Worm (Caenorhabditis elegans) whole organism, L3 larva: ENCODE results near the gene C17G1.5.

Experiments used
- R02D3.7 ChIP-seq: fragments of 150-350 bp; optimal IDR thresholded peaks from 2 replicates; lab custom pipeline; 2014; ENCODE audit warnings: missing biosample characterization, missing genetic modification characterization
- ZK546.5 ChIP-seq: sonication (generic microtip); optimal IDR thresholded peaks from 2 replicates; lab custom pipeline; 2017; ENCODE audit warnings: missing biosample characterization, missing genetic modification characterization
- aly-2 ChIP-seq: fragments of 150-350 bp; optimal IDR thresholded peaks from 2 replicates; lab custom pipeline; 2014; ENCODE audit warnings: missing biosample characterization, missing genetic modification characterization
- ceh-16 ChIP-seq: sonication (generic microtip); optimal IDR thresholded peaks from 2 replicates; lab custom pipeline; 2017; ENCODE audit warnings: missing biosample characterization, missing genetic modification characterization
- ceh-28 ChIP-seq: fragments of 150-350 bp; optimal IDR thresholded peaks from 2 replicates; lab custom pipeline; 2014; ENCODE audit warnings: missing biosample characterization, missing genetic modification reagents, missing genetic modification characterization
- ceh-82 ChIP-seq: fragments of 150-350 bp; optimal IDR thresholded peaks from 2 replicates; lab custom pipeline; 2014; ENCODE audit warnings: missing biosample characterization, missing genetic modification characterization
- ceh-9 ChIP-seq: sonication (generic microtip); optimal IDR thresholded peaks from 2 replicates; lab custom pipeline; 2018; ENCODE audit warnings: missing biosample characterization, missing genetic modification characterization
- egl-27 ChIP-seq: sonication (generic microtip); optimal IDR thresholded peaks from 4 replicates; lab custom pipeline; 2017; ENCODE audit warnings: missing biosample characterization, missing genetic modification reagents, missing genetic modification characterization
- egl-5 ChIP-seq: fragments of 150-350 bp; optimal IDR thresholded peaks from 2 replicates; lab custom pipeline; 2017; ENCODE audit warnings: missing biosample characterization, missing genetic modification reagents, missing genetic modification characterization, inconsistent platforms
- elt-1 ChIP-seq: fragments of 150-350 bp; optimal IDR thresholded peaks from 2 replicates; lab custom pipeline; 2014; ENCODE audit warnings: missing biosample characterization, missing genetic modification characterization
- elt-2 ChIP-seq: sonication (generic microtip); optimal IDR thresholded peaks from 2 replicates; lab custom pipeline; 2016; ENCODE audit warnings: missing genetic modification reagents, mild to moderate bottlenecking, missing genetic modification characterization, missing compliant biosample characterization
- elt-3 ChIP-seq, 3 experiments: fragments of 150-350 bp in 1 of 3; sonication (generic microtip) in 2 of 3; optimal IDR thresholded peaks; 2 replicates in 2 of 3; 4 replicates in 1 of 3; lab custom pipeline; 2014 to 2017; ENCODE audit warnings: missing biosample characterization in 3 of 3, missing genetic modification characterization in 3 of 3
- eor-1 ChIP-seq, 2 experiments: fragments of 150-350 bp; optimal IDR thresholded peaks; 2 replicates each; lab custom pipeline; 2014 to 2018; ENCODE audit warnings: missing biosample characterization in 2 of 2, missing genetic modification characterization in 2 of 2
- fkh-10 ChIP-seq: sonication (generic microtip); optimal IDR thresholded peaks from 2 replicates; lab custom pipeline; 2017; ENCODE audit warnings: missing biosample characterization, missing genetic modification reagents, missing genetic modification characterization
- fkh-2 ChIP-seq: fragments of 150-350 bp; optimal IDR thresholded peaks from 2 replicates; lab custom pipeline; 2014; ENCODE audit warnings: missing biosample characterization, missing genetic modification reagents, missing genetic modification characterization
- fos-1 ChIP-seq: fragments of 150-350 bp; optimal IDR thresholded peaks from 2 replicates; lab custom pipeline; 2014; ENCODE audit warnings: missing biosample characterization, missing genetic modification characterization
- hmg-11 ChIP-seq: sonication (generic microtip); optimal IDR thresholded peaks from 2 replicates; lab custom pipeline; 2016; ENCODE audit warnings: missing genetic modification characterization, missing compliant biosample characterization
- jun-1 ChIP-seq: fragments of 150-350 bp; optimal IDR thresholded peaks from 2 replicates; lab custom pipeline; 2014; ENCODE audit warnings: missing biosample characterization, missing genetic modification reagents, missing genetic modification characterization
- lin-15B ChIP-seq: fragments of 150-350 bp; optimal IDR thresholded peaks from 2 replicates; lab custom pipeline; 2014; ENCODE audit warnings: missing biosample characterization, missing genetic modification characterization
- lin-39 ChIP-seq: fragments of 150-350 bp; optimal IDR thresholded peaks from 2 replicates; lab custom pipeline; 2018; ENCODE audit warnings: missing biosample characterization, missing genetic modification reagents, missing genetic modification characterization
- lsy-12 ChIP-seq: sonication (generic microtip); optimal IDR thresholded peaks from 2 replicates; lab custom pipeline; 2016; ENCODE audit warnings: mild to moderate bottlenecking, missing genetic modification characterization, missing compliant biosample characterization
- mdl-1 ChIP-seq: fragments of 150-350 bp; optimal IDR thresholded peaks from 2 replicates; lab custom pipeline; 2014; ENCODE audit warnings: missing biosample characterization, missing genetic modification characterization
- mml-1 ChIP-seq: fragments of 150-350 bp; sonication (generic microtip); optimal IDR thresholded peaks from 3 replicates; lab custom pipeline; 2014; ENCODE audit warnings: missing biosample characterization, missing genetic modification characterization
- nfya-1 ChIP-seq: sonication (generic microtip); optimal IDR thresholded peaks from 2 replicates; lab custom pipeline; 2017; ENCODE audit warnings: missing genetic modification characterization, mild to moderate bottlenecking, missing compliant biosample characterization, antibody characterized with exemption, moderate library complexity; ENCODE audit not compliant: insufficient read depth
- nhr-11 ChIP-seq: fragments of 150-350 bp; optimal IDR thresholded peaks from 2 replicates; lab custom pipeline; 2014; ENCODE audit warnings: missing biosample characterization, missing genetic modification characterization
- nhr-12 ChIP-seq: fragments of 150-350 bp; optimal IDR thresholded peaks from 2 replicates; lab custom pipeline; 2014; ENCODE audit warnings: missing biosample characterization, missing genetic modification characterization
- nhr-23 ChIP-seq: fragments of 150-350 bp; optimal IDR thresholded peaks from 2 replicates; lab custom pipeline; 2014; ENCODE audit warnings: missing biosample characterization, missing genetic modification reagents, missing genetic modification characterization
- nhr-237 ChIP-seq: fragments of 150-350 bp; optimal IDR thresholded peaks from 2 replicates; lab custom pipeline; 2014; ENCODE audit warnings: missing biosample characterization, missing genetic modification characterization
- nhr-25 ChIP-seq: sonication (generic microtip); optimal IDR thresholded peaks from 2 replicates; lab custom pipeline; 2017; ENCODE audit warnings: missing biosample characterization, missing genetic modification characterization
- nhr-28 ChIP-seq: fragments of 150-350 bp; optimal IDR thresholded peaks from 2 replicates; lab custom pipeline; 2014; ENCODE audit warnings: missing biosample characterization, missing genetic modification characterization
- nhr-43 ChIP-seq: sonication (generic microtip); optimal IDR thresholded peaks from 2 replicates; lab custom pipeline; 2016; ENCODE audit warnings: mild to moderate bottlenecking, missing genetic modification characterization, missing compliant biosample characterization; ENCODE audit not compliant: poor library complexity, severe bottlenecking
- nhr-67 ChIP-seq: fragments of 150-350 bp; optimal IDR thresholded peaks from 2 replicates; lab custom pipeline; 2014; ENCODE audit warnings: missing biosample characterization, missing genetic modification characterization
- nhr-76 ChIP-seq: fragments of 150-350 bp; sonication (generic microtip); optimal IDR thresholded peaks from 5 replicates; lab custom pipeline; 2014; ENCODE audit warnings: missing biosample characterization, missing genetic modification characterization
- nhr-77 ChIP-seq: fragments of 150-350 bp; optimal IDR thresholded peaks from 2 replicates; lab custom pipeline; 2014; ENCODE audit warnings: missing biosample characterization, missing genetic modification characterization
- pha-4 ChIP-seq: fragments of 150-350 bp; optimal IDR thresholded peaks from 2 replicates; lab custom pipeline; 2014; ENCODE audit warnings: missing biosample characterization, missing genetic modification reagents, missing genetic modification characterization
- pqm-1 ChIP-seq: fragments of 150-350 bp; optimal IDR thresholded peaks from 2 replicates; lab custom pipeline; 2017; ENCODE audit warnings: missing biosample characterization, missing genetic modification characterization, inconsistent platforms
- sea-2 ChIP-seq: fragments of 150-350 bp; sonication (generic microtip); optimal IDR thresholded peaks from 4 replicates; lab custom pipeline; 2014; ENCODE audit warnings: missing biosample characterization, missing genetic modification reagents, missing genetic modification characterization
- snpc-4 ChIP-seq: fragments of 150-350 bp; optimal IDR thresholded peaks from 2 replicates; lab custom pipeline; 2014; ENCODE audit warnings: missing biosample characterization, missing genetic modification characterization
- tbx-2 ChIP-seq: sonication (generic microtip); optimal IDR thresholded peaks from 2 replicates; lab custom pipeline; 2016; ENCODE audit warnings: mild to moderate bottlenecking, missing genetic modification characterization, missing compliant biosample characterization
- unc-39 ChIP-seq: sonication (generic microtip); optimal IDR thresholded peaks from 4 replicates; lab custom pipeline; 2017; ENCODE audit warnings: missing biosample characterization, missing genetic modification characterization
- unc-62 ChIP-seq: fragments of 150-350 bp; sonication (generic microtip); optimal IDR thresholded peaks from 4 replicates; lab custom pipeline; 2014; ENCODE audit warnings: missing biosample characterization, missing genetic modification reagents, missing genetic modification characterization
- zag-1 ChIP-seq: fragments of 150-350 bp; optimal IDR thresholded peaks from 2 replicates; lab custom pipeline; 2014; ENCODE audit warnings: missing biosample characterization, missing genetic modification characterization
- ztf-11 ChIP-seq: fragments of 150-350 bp; optimal IDR thresholded peaks from 2 replicates; lab custom pipeline; 2014; ENCODE audit warnings: missing biosample characterization, missing genetic modification characterization
- ztf-4 ChIP-seq: fragments of 150-350 bp; optimal IDR thresholded peaks from 2 replicates; lab custom pipeline; 2014; ENCODE audit warnings: missing biosample characterization, missing genetic modification characterization

The C17G1.5 gene

ce11 chrX:9954483-9955041 is 16.0 kb downstream of the C17G1.5 start, which contains the start of gene cysl-1:
cysl-1 (minus strand) TSS chrX:9954533.
- TF ChIP-seq nhr-11 (tag; lab: Kevin White, UChicago) = no peak
- TF ChIP-seq unc-39 = no peak
- no peak for TF ChIP-seq lin-39 (tag; lab: Kevin White, UChicago)
- TF ChIP-seq egl-5 = peak; percentile 50
- TF ChIP-seq, all 47 proteins: peak for 1

- TF ChIP-seq nhr-12 (no peak), fos-1 (tag; lab: Kevin White, UChicago) (no peak), pha-4 (tag; lab: Kevin White, UChicago) (no peak), zag-1 (tag; lab: Kevin White, UChicago) (no peak), fkh-10 (GFP tag; lab: Kevin White, UChicago) (no peak), snpc-4 (no peak), lsy-12 (no peak), elt-1 (tag; lab: Kevin White, UChicago) (no peak), ceh-9 (tag; lab: Kevin White, UChicago) (no peak), nhr-237 (tag; lab: Kevin White, UChicago) (no peak), nhr-77 (tag; lab: Kevin White, UChicago) (no peak)
These were observed 17.4 kb downstream of the C17G1.5 start for ce11 chrX:9956052-9956451.

- no peak for TF ChIP-seq fos-1 (tag; lab: Kevin White, UChicago)
- TF ChIP-seq ztf-11 (tag; lab: Kevin White, UChicago) = no peak
- no peak for TF ChIP-seq nhr-77 (tag; lab: Kevin White, UChicago)
- no peak for TF ChIP-seq mml-1
- no peak for TF ChIP-seq elt-3 (tag; optimal IDR thresholded peaks at IDR 0.05; lab: Kevin White, UChicago)
- TF ChIP-seq egl-5 = no peak
- TF ChIP-seq ZK546.5 (tag; lab: Kevin White, UChicago) = no peak
- no peak for TF ChIP-seq mdl-1
- TF ChIP-seq unc-62 = no peak
These were observed 18.8 kb downstream of the C17G1.5 start for ce11 chrX:9957449-9957848.

DNA sequence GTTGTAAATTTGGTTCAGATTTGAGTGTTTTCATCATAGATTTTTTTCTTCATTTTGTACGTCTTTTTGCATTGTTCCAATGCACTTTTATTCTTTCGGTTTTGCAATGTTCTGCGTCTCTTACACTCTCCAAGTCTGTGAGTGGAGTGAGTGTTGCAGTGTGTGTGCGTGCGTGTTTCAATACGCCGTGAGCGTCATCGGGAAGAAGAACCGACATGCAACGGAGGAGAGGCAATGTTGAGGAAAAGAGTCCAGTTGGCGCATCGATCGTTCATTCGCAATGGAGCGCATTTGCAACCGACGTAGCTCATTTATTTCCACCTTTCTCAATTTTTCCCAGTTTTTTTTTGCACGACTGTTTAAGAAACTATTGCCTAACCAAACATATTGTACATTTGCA is 20.0 kb downstream of the C17G1.5 start, which contains the start of gene ZC506.1:
ZC506.1 (plus strand) TSS at position 400 of the 400 bp plus-strand sequence.
- peak; percentile 65 for TF ChIP-seq nhr-77 (tag; lab: Kevin White, UChicago)
- TF ChIP-seq ztf-4 (tag; lab: Kevin White, UChicago) = peak; percentile 74
- TF ChIP-seq nhr-76 (tag; lab: Kevin White, UChicago) = no peak
- TF ChIP-seq ceh-82 (tag; lab: Kevin White, UChicago) = peak; percentile 74
- TF ChIP-seq R02D3.7 (tag; lab: Kevin White, UChicago) = peak; percentile 63
- TF ChIP-seq aly-2 (tag; lab: Kevin White, UChicago) = no peak
- peak; percentile 51 for TF ChIP-seq fos-1 (tag; lab: Kevin White, UChicago)
- peak; percentile 86 for TF ChIP-seq elt-2 (tag; lab: Kevin White, UChicago)
- TF ChIP-seq jun-1 (tag; lab: Kevin White, UChicago) = peak; percentile 92
- TF ChIP-seq lin-15B (tag; lab: Kevin White, UChicago) = peak; percentile 92
- TF ChIP-seq nhr-25 = peak; percentile 96
- TF ChIP-seq ceh-9 (tag; lab: Kevin White, UChicago) = no peak
- TF ChIP-seq nhr-11 (tag; lab: Kevin White, UChicago) = peak; percentile 67
- TF ChIP-seq ceh-16 (tag; lab: Kevin White, UChicago) = no peak
- TF ChIP-seq nfya-1 (tag; lab: Kevin White, UChicago) = peak; percentile 93
- no peak for TF ChIP-seq eor-1 (tag; optimal IDR thresholded peaks at IDR 0.05; lab: Kevin White, UChicago)
- TF ChIP-seq egl-5 = peak; percentile 91
- peak; percentile 87 for TF ChIP-seq egl-27 (tag; lab: Kevin White, UChicago)
- TF ChIP-seq sea-2 (GFP tag; lab: Kevin White, UChicago) = peak; percentile 30
- TF ChIP-seq nhr-28 = no peak
- peak; percentile 94 for TF ChIP-seq ceh-28 (tag; lab: Kevin White, UChicago)
- TF ChIP-seq fkh-10 (GFP tag; lab: Kevin White, UChicago) = peak; percentile 82
- peak; percentile 63 for TF ChIP-seq fkh-2
- TF ChIP-seq nhr-23 (tag; lab: Kevin White, UChicago) = peak; percentile 94
- TF ChIP-seq unc-62 = peak; percentile 90
- no peak for TF ChIP-seq ztf-11 (tag; lab: Kevin White, UChicago)
- no peak for TF ChIP-seq nhr-237 (tag; lab: Kevin White, UChicago)
- no peak for TF ChIP-seq ZK546.5 (tag; lab: Kevin White, UChicago)
- peak; percentile 75 for TF ChIP-seq mdl-1
- TF ChIP-seq hmg-11 (tag; lab: Kevin White, UChicago) = peak; percentile 94
- peak in 2 of 3 experiments; percentile 1 to 62 for TF ChIP-seq elt-3 (tag; optimal IDR thresholded peaks at IDR 0.05; lab: Kevin White, UChicago)
- TF ChIP-seq pqm-1 (tag; lab: Kevin White, UChicago) = peak; percentile 88
- peak; percentile 87 for TF ChIP-seq tbx-2 (tag; lab: Kevin White, UChicago)
- no peak for TF ChIP-seq nhr-12
- peak; percentile 98 for TF ChIP-seq pha-4 (tag; lab: Kevin White, UChicago)
- TF ChIP-seq nhr-67 (tag; lab: Kevin White, UChicago) = no peak
- TF ChIP-seq zag-1 (tag; lab: Kevin White, UChicago) = peak; percentile 38
- peak; percentile 90 for TF ChIP-seq nhr-43 (tag; lab: Kevin White, UChicago)
- peak; percentile 98 for TF ChIP-seq lin-39 (tag; lab: Kevin White, UChicago)
- no peak for TF ChIP-seq mml-1
- no peak for TF ChIP-seq unc-39
- TF ChIP-seq snpc-4 = peak; percentile 94
